Fruit fly (Drosophila melanogaster): ENCODE measurements around the gene DIP2.

DIP2 gene

DNA sequence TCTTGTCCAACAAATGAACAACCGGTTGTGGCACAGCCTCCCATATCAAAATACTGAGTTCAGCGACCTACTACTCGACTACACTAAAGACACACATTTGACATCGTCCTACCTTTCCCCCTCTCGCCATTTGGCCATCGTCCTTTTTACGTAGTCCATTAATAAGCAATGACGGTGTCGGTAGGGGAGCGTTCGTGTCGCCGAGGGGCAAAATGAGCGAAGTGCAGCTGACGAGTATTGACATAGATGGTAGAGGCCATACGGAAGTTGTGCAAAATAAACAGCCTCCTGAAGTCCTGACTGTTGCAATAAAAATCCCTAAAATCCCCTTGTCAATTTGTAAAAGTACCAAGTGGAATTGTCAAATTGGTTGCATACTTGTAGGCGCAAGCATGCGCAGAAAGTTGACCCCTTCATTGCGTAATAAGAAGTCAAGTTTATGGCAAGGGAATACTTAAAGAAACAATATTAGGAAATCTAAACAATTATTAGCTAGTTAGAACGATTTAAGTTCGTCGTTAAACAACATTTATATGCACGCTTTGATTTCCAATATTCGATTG is 33.9 kb upstream of the DIP2 start:
- TF ChIP-seq gl (tag; optimal IDR thresholded peaks at IDR 0.05) = no peak
- TF ChIP-seq CG8159 (tag; optimal IDR thresholded peaks at IDR 0.05) = no peak
- peak; percentile 80 for TF ChIP-seq EcR (GFP tag; optimal IDR thresholded peaks at IDR 0.05)
- TF ChIP-seq Snoo (tag; optimal IDR thresholded peaks at IDR 0.05) = no peak
- TF ChIP-seq CG4496 (GFP tag; IDR thresholded peaks at IDR 0.05) = 0 out of 3 replicates have a peak, but pooled peaks have one; percentile 36

DNA sequence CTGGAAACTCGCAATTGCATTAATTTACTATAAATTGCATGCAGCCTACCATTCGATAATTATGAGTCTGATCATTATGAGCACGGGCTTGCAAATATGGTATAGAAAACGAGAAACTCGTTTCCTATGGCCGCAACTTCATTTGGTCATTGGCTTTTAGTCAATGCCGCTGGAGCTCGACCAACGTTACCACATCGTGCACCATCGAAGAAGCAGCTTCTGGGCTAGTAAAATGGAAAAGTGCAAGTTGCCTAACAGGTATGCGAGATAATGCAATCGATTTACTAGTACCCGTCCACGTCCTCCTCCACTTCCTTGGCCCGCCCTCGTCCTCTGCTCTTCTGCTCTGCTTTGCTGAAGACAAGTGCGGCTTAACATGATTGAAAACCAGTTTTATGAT is 26.5 kb upstream of the DIP2 start:
- no peak for TF ChIP-seq Snoo (tag; optimal IDR thresholded peaks at IDR 0.05)
- no peak for TF ChIP-seq fd96Ca (GFP tag; IDR thresholded peaks at IDR 0.05)
- no peak; the same call in 1 of the 2 replicates for TF ChIP-seq Ets98B (GFP tag; IDR thresholded peaks at IDR 0.05)
- TF ChIP-seq CG9948 (tag; optimal IDR thresholded peaks at IDR 0.05) = no peak
- peak; percentile 28 for TF ChIP-seq CG8301 (tag; optimal IDR thresholded peaks at IDR 0.05)
- TF ChIP-seq Pif1A (GFP tag; optimal IDR thresholded peaks at IDR 0.05) = no peak
- no peak for TF ChIP-seq CG13204 (GFP tag; optimal IDR thresholded peaks at IDR 0.05)
- TF ChIP-seq EcR (GFP tag; optimal IDR thresholded peaks at IDR 0.05) = peak; percentile 82
- TF ChIP-seq gl (tag; optimal IDR thresholded peaks at IDR 0.05) = no peak
- no peak for TF ChIP-seq CG12605 (GFP tag; IDR thresholded peaks at IDR 0.05)
- no peak for TF ChIP-seq Pif1B (GFP tag; optimal IDR thresholded peaks at IDR 0.05)
- no peak for TF ChIP-seq CG17806 (tag; optimal IDR thresholded peaks at IDR 0.05)
- no peak for TF ChIP-seq CG32121 (GFP tag; IDR thresholded peaks at IDR 0.05)
- no peak for TF ChIP-seq CG34367 (tag; optimal IDR thresholded peaks at IDR 0.05)
- TF ChIP-seq CG14655 (GFP tag; optimal IDR thresholded peaks at IDR 0.05) = no peak
- 0 out of 2 replicates have a peak, but pooled peaks have one; percentile 10 for TF ChIP-seq CG10348 (GFP tag; IDR thresholded peaks at IDR 0.05)
- no peak for TF ChIP-seq D1 (tag; optimal IDR thresholded peaks at IDR 0.05)
- TF ChIP-seq CG15710 (tag; optimal IDR thresholded peaks at IDR 0.05) = no peak
- 0 out of 3 replicates have a peak, but pooled peaks have one; percentile 31 for TF ChIP-seq CG4496 (GFP tag; IDR thresholded peaks at IDR 0.05)
- no peak for TF ChIP-seq CG8159 (tag; optimal IDR thresholded peaks at IDR 0.05)
- no peak for TF ChIP-seq rn (GFP tag; IDR thresholded peaks at IDR 0.05)

DNA sequence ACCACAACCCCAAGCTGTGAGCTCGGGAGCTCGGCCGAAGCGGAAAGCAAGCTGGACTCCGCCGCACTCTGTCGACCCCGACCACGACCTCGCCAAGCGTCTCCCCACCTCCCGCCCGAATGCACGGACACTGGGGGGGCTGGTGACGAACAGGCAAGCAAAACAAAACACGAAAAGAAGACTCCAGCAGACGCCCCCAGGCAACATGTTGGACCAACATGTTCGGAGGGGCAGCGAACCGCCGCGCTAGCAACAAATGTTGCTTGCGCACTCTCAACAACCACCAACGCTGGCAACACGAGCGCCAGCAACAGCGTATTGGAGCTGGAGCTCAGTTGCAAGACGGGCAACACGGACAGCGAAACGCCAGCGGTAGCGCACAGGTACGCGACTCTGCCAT is 24.5 kb upstream of the DIP2 start:
- TF ChIP-seq CG12605 (GFP tag; IDR thresholded peaks at IDR 0.05) (peak; percentile 45; the same call in 1 of the 2 replicates), EcR (GFP tag; optimal IDR thresholded peaks at IDR 0.05) (peak; percentile 58), CG17806 (tag; optimal IDR thresholded peaks at IDR 0.05) (no peak), Snoo (tag; optimal IDR thresholded peaks at IDR 0.05) (no peak), CG4496 (GFP tag; IDR thresholded peaks at IDR 0.05) (peak; percentile 57; the same call in 2 of the 3 replicates), Ets98B (GFP tag; IDR thresholded peaks at IDR 0.05) (peak; percentile 18; the same call in 1 of the 2 replicates), CG13204 (GFP tag; optimal IDR thresholded peaks at IDR 0.05) (peak; percentile 87)

DNA sequence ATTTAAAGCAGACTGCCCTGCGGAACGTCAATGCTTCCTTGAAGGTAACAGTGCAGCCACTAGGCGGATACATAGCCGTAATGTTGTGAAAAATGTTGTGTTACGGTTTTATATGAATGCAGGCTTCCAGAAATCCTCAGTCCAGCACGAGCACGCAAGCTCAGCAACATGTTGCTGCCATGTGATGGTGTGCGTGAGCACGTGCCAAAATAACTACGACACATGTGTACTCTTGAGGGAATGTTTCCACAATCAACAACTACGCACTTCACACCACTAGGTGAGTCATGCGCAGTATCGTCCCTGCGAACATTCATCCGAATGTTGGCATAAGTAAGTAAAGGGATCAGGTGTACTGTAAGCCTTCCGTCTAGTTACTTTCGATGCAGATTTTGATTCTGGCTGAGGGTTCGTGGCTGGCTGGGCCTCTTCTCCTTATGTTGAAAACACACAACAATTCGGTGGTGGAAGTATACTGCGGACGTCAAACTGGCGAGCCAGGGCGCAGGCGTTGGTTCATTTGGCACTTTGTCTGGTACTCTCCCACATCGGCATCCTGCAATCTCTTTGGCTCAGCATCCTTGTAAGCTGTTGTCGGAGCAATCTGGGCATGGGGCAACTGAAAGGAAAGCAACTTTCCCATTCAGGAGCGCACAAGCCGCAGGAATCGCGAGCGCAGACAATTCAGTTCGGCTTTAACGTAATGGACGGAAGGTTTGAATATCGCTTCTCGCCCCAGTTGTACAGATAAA is 19.2 kb upstream of the DIP2 start, which contains the start of gene RhoGEF3:
Gene RhoGEF3, plus strand, starts transcription at position 702 of the 752 bp plus-strand sequence.
- no peak for TF ChIP-seq CG8301 (tag; optimal IDR thresholded peaks at IDR 0.05)
- no peak for TF ChIP-seq CG12605 (GFP tag; IDR thresholded peaks at IDR 0.05)
- TF ChIP-seq CG32121 (GFP tag; IDR thresholded peaks at IDR 0.05) = no peak
- TF ChIP-seq CG17806 (tag; optimal IDR thresholded peaks at IDR 0.05) = no peak

DNA sequence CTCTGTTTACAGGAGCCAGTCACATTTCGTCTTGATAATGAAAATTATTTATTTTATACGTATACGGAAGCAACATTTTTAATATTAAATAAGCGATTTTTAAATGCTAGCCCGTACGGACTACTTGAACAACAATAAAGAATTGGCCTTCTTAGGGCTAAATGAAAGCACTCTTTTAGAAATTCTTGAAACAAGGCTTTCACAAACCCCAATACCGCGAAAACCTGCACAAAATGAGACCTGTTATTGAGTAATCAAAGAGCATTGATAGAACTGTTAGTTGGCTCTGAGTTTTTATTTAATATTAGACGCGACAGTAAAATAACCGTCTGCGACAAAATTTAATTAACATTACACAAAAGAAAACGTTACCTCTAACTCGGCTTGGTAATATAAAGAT is 17.1 kb upstream of the DIP2 start, which contains the start of gene ttm2:
Gene ttm2, plus strand, starts transcription at position 301 of the 400 bp plus-strand sequence.
- TF ChIP-seq CG15710 (tag; optimal IDR thresholded peaks at IDR 0.05) (no peak), Pif1A (GFP tag; optimal IDR thresholded peaks at IDR 0.05) (no peak), CG32121 (GFP tag; IDR thresholded peaks at IDR 0.05) (no peak), rn (GFP tag; IDR thresholded peaks at IDR 0.05) (no peak), CG8159 (tag; optimal IDR thresholded peaks at IDR 0.05) (no peak), fd96Ca (GFP tag; IDR thresholded peaks at IDR 0.05) (no peak), CG8301 (tag; optimal IDR thresholded peaks at IDR 0.05) (no peak), EcR (GFP tag; optimal IDR thresholded peaks at IDR 0.05) (no peak), CG4496 (GFP tag; IDR thresholded peaks at IDR 0.05) (no peak), CG12605 (GFP tag; IDR thresholded peaks at IDR 0.05) (no peak), CG14655 (GFP tag; optimal IDR thresholded peaks at IDR 0.05) (no peak), CG10348 (GFP tag; IDR thresholded peaks at IDR 0.05) (no peak), Snoo (tag; optimal IDR thresholded peaks at IDR 0.05) (no peak), D1 (tag; optimal IDR thresholded peaks at IDR 0.05) (no peak), Ets98B (GFP tag; IDR thresholded peaks at IDR 0.05) (no peak), CG17806 (tag; optimal IDR thresholded peaks at IDR 0.05) (no peak), CG34367 (tag; optimal IDR thresholded peaks at IDR 0.05) (no peak)

DNA sequence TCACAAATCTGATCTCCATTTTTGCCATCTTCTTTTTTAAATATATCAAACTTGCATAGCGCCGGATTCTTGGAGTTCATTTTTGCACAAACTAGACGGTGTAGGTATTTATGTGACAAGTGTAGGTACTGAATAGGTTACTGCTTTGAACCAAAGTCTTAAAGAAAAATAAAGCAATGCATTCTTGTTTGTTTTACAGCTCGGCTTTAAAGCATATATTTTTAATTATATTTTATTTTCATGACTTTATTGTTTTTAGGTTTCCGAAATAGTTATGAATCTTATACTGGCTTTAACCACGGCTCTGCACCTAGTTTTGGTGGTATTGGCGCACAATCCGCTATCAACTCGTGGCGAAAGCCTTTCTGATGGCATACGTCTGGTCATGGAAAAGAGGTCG is 15.5 kb upstream of the DIP2 start, which contains the start of gene CG32845:
Gene CG32845, minus strand, starts transcription at position 101 of the 400 bp plus-strand sequence.
- TF ChIP-seq CG32121 (GFP tag; IDR thresholded peaks at IDR 0.05) (no peak), fd96Ca (GFP tag; IDR thresholded peaks at IDR 0.05) (no peak), Snoo (tag; optimal IDR thresholded peaks at IDR 0.05) (no peak), gl (tag; optimal IDR thresholded peaks at IDR 0.05) (no peak), CG8301 (tag; optimal IDR thresholded peaks at IDR 0.05) (no peak), CG34367 (tag; optimal IDR thresholded peaks at IDR 0.05) (no peak), CG17806 (tag; optimal IDR thresholded peaks at IDR 0.05) (no peak), Pif1A (GFP tag; optimal IDR thresholded peaks at IDR 0.05) (no peak), CG10348 (GFP tag; IDR thresholded peaks at IDR 0.05) (no peak), rn (GFP tag; IDR thresholded peaks at IDR 0.05) (no peak), Ets98B (GFP tag; IDR thresholded peaks at IDR 0.05) (no peak), CG8159 (tag; optimal IDR thresholded peaks at IDR 0.05) (no peak)
